Worm (Caenorhabditis elegans) whole organism, L3 larva: ENCODE measurements around the gene C26B2.7.

ENCODE experiments used
- ZK546.5 ChIP-seq: sonication (generic microtip); optimal IDR thresholded peaks from 2 replicates; lab custom pipeline; 2017; ENCODE audit warnings: missing biosample characterization, missing genetic modification characterization
- ama-1 ChIP-seq: fragments of 150-350 bp; optimal IDR thresholded peaks from 2 replicates; lab custom pipeline; 2018
- ceh-16 ChIP-seq: sonication (generic microtip); optimal IDR thresholded peaks from 2 replicates; lab custom pipeline; 2017; ENCODE audit warnings: missing biosample characterization, missing genetic modification characterization
- ceh-9 ChIP-seq: sonication (generic microtip); optimal IDR thresholded peaks from 2 replicates; lab custom pipeline; 2018; ENCODE audit warnings: missing biosample characterization, missing genetic modification characterization
- daf-12 ChIP-seq: fragments of 150-350 bp; optimal IDR thresholded peaks from 2 replicates; lab custom pipeline; 2014; ENCODE audit warnings: missing biosample characterization, missing genetic modification reagents, missing genetic modification characterization
- egl-5 ChIP-seq: fragments of 150-350 bp; optimal IDR thresholded peaks from 2 replicates; lab custom pipeline; 2017; ENCODE audit warnings: missing biosample characterization, missing genetic modification reagents, missing genetic modification characterization, inconsistent platforms
- elt-1 ChIP-seq: fragments of 150-350 bp; optimal IDR thresholded peaks from 2 replicates; lab custom pipeline; 2014; ENCODE audit warnings: missing biosample characterization, missing genetic modification characterization
- elt-2 ChIP-seq: sonication (generic microtip); optimal IDR thresholded peaks from 2 replicates; lab custom pipeline; 2016; ENCODE audit warnings: missing genetic modification reagents, mild to moderate bottlenecking, missing genetic modification characterization, missing compliant biosample characterization
- elt-3 ChIP-seq, 3 experiments: fragments of 150-350 bp in 1 of 3; sonication (generic microtip) in 2 of 3; optimal IDR thresholded peaks; 2 replicates in 2 of 3; 4 replicates in 1 of 3; lab custom pipeline; 2014 to 2017; ENCODE audit warnings: missing biosample characterization in 3 of 3, missing genetic modification characterization in 3 of 3
- eor-1 ChIP-seq, 2 experiments: fragments of 150-350 bp; optimal IDR thresholded peaks; 2 replicates each; lab custom pipeline; 2014 to 2018; ENCODE audit warnings: missing biosample characterization in 2 of 2, missing genetic modification characterization in 2 of 2
- fkh-10 ChIP-seq: sonication (generic microtip); optimal IDR thresholded peaks from 2 replicates; lab custom pipeline; 2017; ENCODE audit warnings: missing biosample characterization, missing genetic modification reagents, missing genetic modification characterization
- hmg-11 ChIP-seq: sonication (generic microtip); optimal IDR thresholded peaks from 2 replicates; lab custom pipeline; 2016; ENCODE audit warnings: missing genetic modification characterization, missing compliant biosample characterization
- jun-1 ChIP-seq: fragments of 150-350 bp; optimal IDR thresholded peaks from 2 replicates; lab custom pipeline; 2014; ENCODE audit warnings: missing biosample characterization, missing genetic modification reagents, missing genetic modification characterization
- lin-15B ChIP-seq: fragments of 150-350 bp; optimal IDR thresholded peaks from 2 replicates; lab custom pipeline; 2014; ENCODE audit warnings: missing biosample characterization, missing genetic modification characterization
- lin-39 ChIP-seq: fragments of 150-350 bp; optimal IDR thresholded peaks from 2 replicates; lab custom pipeline; 2018; ENCODE audit warnings: missing biosample characterization, missing genetic modification reagents, missing genetic modification characterization
- nfya-1 ChIP-seq: sonication (generic microtip); optimal IDR thresholded peaks from 2 replicates; lab custom pipeline; 2017; ENCODE audit warnings: missing genetic modification characterization, mild to moderate bottlenecking, missing compliant biosample characterization, antibody characterized with exemption, moderate library complexity; ENCODE audit not compliant: insufficient read depth
- nhr-11 ChIP-seq: fragments of 150-350 bp; optimal IDR thresholded peaks from 2 replicates; lab custom pipeline; 2014; ENCODE audit warnings: missing biosample characterization, missing genetic modification characterization
- nhr-12 ChIP-seq: fragments of 150-350 bp; optimal IDR thresholded peaks from 2 replicates; lab custom pipeline; 2014; ENCODE audit warnings: missing biosample characterization, missing genetic modification characterization
- nhr-25 ChIP-seq: sonication (generic microtip); optimal IDR thresholded peaks from 2 replicates; lab custom pipeline; 2017; ENCODE audit warnings: missing biosample characterization, missing genetic modification characterization
- nhr-43 ChIP-seq: sonication (generic microtip); optimal IDR thresholded peaks from 2 replicates; lab custom pipeline; 2016; ENCODE audit warnings: mild to moderate bottlenecking, missing genetic modification characterization, missing compliant biosample characterization; ENCODE audit not compliant: poor library complexity, severe bottlenecking
- nhr-76 ChIP-seq: fragments of 150-350 bp; sonication (generic microtip); optimal IDR thresholded peaks from 5 replicates; lab custom pipeline; 2014; ENCODE audit warnings: missing biosample characterization, missing genetic modification characterization
- nhr-77 ChIP-seq: fragments of 150-350 bp; optimal IDR thresholded peaks from 2 replicates; lab custom pipeline; 2014; ENCODE audit warnings: missing biosample characterization, missing genetic modification characterization
- pha-4 ChIP-seq: fragments of 150-350 bp; optimal IDR thresholded peaks from 2 replicates; lab custom pipeline; 2014; ENCODE audit warnings: missing biosample characterization, missing genetic modification reagents, missing genetic modification characterization
- pqm-1 ChIP-seq: fragments of 150-350 bp; optimal IDR thresholded peaks from 2 replicates; lab custom pipeline; 2017; ENCODE audit warnings: missing biosample characterization, missing genetic modification characterization, inconsistent platforms
- sea-2 ChIP-seq: fragments of 150-350 bp; sonication (generic microtip); optimal IDR thresholded peaks from 4 replicates; lab custom pipeline; 2014; ENCODE audit warnings: missing biosample characterization, missing genetic modification reagents, missing genetic modification characterization
- snpc-4 ChIP-seq: fragments of 150-350 bp; optimal IDR thresholded peaks from 2 replicates; lab custom pipeline; 2014; ENCODE audit warnings: missing biosample characterization, missing genetic modification characterization
- tbx-2 ChIP-seq: sonication (generic microtip); optimal IDR thresholded peaks from 2 replicates; lab custom pipeline; 2016; ENCODE audit warnings: mild to moderate bottlenecking, missing genetic modification characterization, missing compliant biosample characterization
- unc-39 ChIP-seq: sonication (generic microtip); optimal IDR thresholded peaks from 4 replicates; lab custom pipeline; 2017; ENCODE audit warnings: missing biosample characterization, missing genetic modification characterization
- unc-62 ChIP-seq: fragments of 150-350 bp; sonication (generic microtip); optimal IDR thresholded peaks from 4 replicates; lab custom pipeline; 2014; ENCODE audit warnings: missing biosample characterization, missing genetic modification reagents, missing genetic modification characterization
- ztf-11 ChIP-seq: fragments of 150-350 bp; optimal IDR thresholded peaks from 2 replicates; lab custom pipeline; 2014; ENCODE audit warnings: missing biosample characterization, missing genetic modification characterization
- ztf-4 ChIP-seq: fragments of 150-350 bp; optimal IDR thresholded peaks from 2 replicates; lab custom pipeline; 2014; ENCODE audit warnings: missing biosample characterization, missing genetic modification characterization

The C26B2.7 gene

ce11 chrIV:8040610-8041317, 24.7 kb downstream of the C26B2.7 start:
- TF ChIP-seq nhr-43 (tag; lab: Kevin White, UChicago) (no peak), fkh-10 (GFP tag; lab: Kevin White, UChicago) (peak; percentile 95), jun-1 (tag; lab: Kevin White, UChicago) (no peak), nhr-76 (tag; lab: Kevin White, UChicago) (no peak), elt-1 (tag; lab: Kevin White, UChicago) (peak; percentile 75), hmg-11 (tag; lab: Kevin White, UChicago) (peak; percentile 68), ceh-9 (tag; lab: Kevin White, UChicago) (no peak), egl-5 (peak; percentile 3), unc-39 (no peak), nfya-1 (tag; lab: Kevin White, UChicago) (peak; percentile 62)

DNA sequence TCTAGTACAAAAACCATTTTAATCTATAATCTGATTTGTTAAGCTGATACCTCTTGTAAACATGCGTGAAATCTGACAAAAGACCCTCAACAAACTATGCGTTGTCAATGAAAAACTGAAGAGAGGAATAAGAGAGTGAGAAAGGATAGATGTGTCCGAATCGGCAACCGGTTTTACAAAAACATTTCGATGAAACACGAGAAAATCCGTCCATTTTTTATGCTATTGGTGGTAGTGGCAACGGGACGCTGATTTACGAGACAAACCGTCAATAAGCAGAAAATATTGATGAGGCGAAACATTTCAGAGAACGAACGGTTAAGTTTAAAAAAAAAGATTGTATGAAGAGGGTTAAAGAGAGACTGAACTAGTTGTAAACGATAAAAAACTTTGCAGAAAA, 25.9 kb downstream of the C26B2.7 start:
- TF ChIP-seq elt-2 (tag; lab: Kevin White, UChicago) (no peak), jun-1 (tag; lab: Kevin White, UChicago) (no peak), nhr-25 (tag; lab: Kevin White, UChicago) (peak; percentile 89), eor-1 (tag; optimal IDR thresholded peaks at IDR 0.05; lab: Kevin White, UChicago) (no peak), nhr-11 (tag; lab: Kevin White, UChicago) (no peak), unc-62 (no peak), nfya-1 (tag; lab: Kevin White, UChicago) (peak; percentile 32), elt-1 (tag; lab: Kevin White, UChicago) (peak; percentile 26), elt-3 (tag; optimal IDR thresholded peaks at IDR 0.05; lab: Kevin White, UChicago) (peak in 1 of 3 experiments; percentile 65)

ce11 chrIV:8042897-8043296, 26.8 kb downstream of the C26B2.7 start:
- no peak for TF ChIP-seq nhr-12 (tag; lab: Kevin White, UChicago)
- TF ChIP-seq nhr-77 (tag; lab: Kevin White, UChicago) = no peak
- TF ChIP-seq elt-3 (tag; optimal IDR thresholded peaks at IDR 0.05; lab: Kevin White, UChicago) = no peak
- TF ChIP-seq eor-1 (tag; optimal IDR thresholded peaks at IDR 0.05; lab: Kevin White, UChicago) = no peak
- TF ChIP-seq tbx-2 (tag; lab: Kevin White, UChicago) = no peak
- TF ChIP-seq ceh-16 = no peak

DNA sequence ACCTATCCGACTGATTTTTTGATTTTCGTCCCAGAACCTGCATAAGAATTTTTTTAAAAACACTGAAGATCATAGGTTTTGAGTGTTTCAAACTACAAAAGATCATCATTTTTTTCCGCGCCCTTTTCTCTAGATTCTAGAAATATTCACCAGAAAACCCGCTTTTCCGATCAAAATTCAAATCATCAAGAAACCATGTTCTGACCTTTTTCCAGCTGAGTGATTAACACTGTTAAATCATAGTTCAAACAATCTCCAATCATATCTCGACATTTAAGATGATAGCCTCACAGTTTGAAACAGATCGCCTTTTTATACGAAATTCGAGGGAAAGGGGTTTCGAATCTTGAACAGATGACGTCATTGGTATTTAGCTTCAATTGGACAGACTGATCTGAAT, 27.6 kb downstream of the C26B2.7 start:
- TF ChIP-seq elt-3 (tag; optimal IDR thresholded peaks at IDR 0.05; lab: Kevin White, UChicago) (peak in 1 of 3 experiments; percentile 30), nhr-43 (tag; lab: Kevin White, UChicago) (peak; percentile 47), lin-39 (tag; lab: Kevin White, UChicago) (no peak)

- TF ChIP-seq ztf-4 (tag; lab: Kevin White, UChicago) = no peak
- no peak for TF ChIP-seq daf-12 (tag; lab: Kevin White, UChicago)
- TF ChIP-seq ZK546.5 (tag; lab: Kevin White, UChicago) = no peak
- no peak for TF ChIP-seq pqm-1 (tag; lab: Kevin White, UChicago)
- TF ChIP-seq elt-3 (tag; optimal IDR thresholded peaks at IDR 0.05; lab: Kevin White, UChicago) = peak in 1 of 3 experiments; percentile 73
- no peak for TF ChIP-seq snpc-4 (tag; lab: Kevin White, UChicago)
- TF ChIP-seq nhr-25 (tag; lab: Kevin White, UChicago) = peak; percentile 31
- peak; percentile 70 for TF ChIP-seq nhr-43 (tag; lab: Kevin White, UChicago)
- TF ChIP-seq ceh-16 = no peak
These were observed 28.5 kb downstream of the C26B2.7 start, which contains the start of gene nhr-258 for ce11 chrIV:8044574-8044973. nhr-258 (plus strand) TSS chrIV:8044938.

DNA sequence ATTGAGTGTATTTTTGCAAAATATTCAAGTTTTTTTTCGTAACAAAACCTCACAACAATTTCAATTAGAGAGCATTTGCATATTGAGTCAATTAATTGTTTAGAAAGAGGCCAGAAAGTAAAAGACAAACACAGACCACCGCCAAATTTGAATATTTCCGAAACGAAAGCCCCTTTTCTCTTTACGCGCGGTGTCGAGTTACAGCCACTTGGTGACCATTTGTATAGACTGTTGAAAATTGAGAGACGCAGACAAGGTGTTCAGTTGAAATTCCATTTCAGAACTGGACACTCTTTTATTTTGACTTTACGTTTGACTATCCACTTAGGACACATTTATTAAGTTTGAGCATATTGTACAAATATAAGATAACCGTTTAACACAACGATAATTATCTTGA, 32.0 kb downstream of the C26B2.7 start:
- TF ChIP-seq sea-2 (no peak), ZK546.5 (tag; lab: Kevin White, UChicago) (no peak), ztf-11 (tag; lab: Kevin White, UChicago) (no peak), tbx-2 (tag; lab: Kevin White, UChicago) (no peak), ztf-4 (tag; lab: Kevin White, UChicago) (no peak), eor-1 (tag; optimal IDR thresholded peaks at IDR 0.05; lab: Kevin White, UChicago) (no peak), lin-15B (tag; lab: Kevin White, UChicago) (no peak), nhr-76 (tag; lab: Kevin White, UChicago) (no peak), nfya-1 (tag; lab: Kevin White, UChicago) (no peak), ceh-9 (tag; lab: Kevin White, UChicago) (no peak), pha-4 (no peak), ama-1 (lab: Kevin White, UChicago) (no peak), egl-5 (no peak)
